Worm (Caenorhabditis elegans): ENCODE measurements around the gene hphd-1.

DNA sequence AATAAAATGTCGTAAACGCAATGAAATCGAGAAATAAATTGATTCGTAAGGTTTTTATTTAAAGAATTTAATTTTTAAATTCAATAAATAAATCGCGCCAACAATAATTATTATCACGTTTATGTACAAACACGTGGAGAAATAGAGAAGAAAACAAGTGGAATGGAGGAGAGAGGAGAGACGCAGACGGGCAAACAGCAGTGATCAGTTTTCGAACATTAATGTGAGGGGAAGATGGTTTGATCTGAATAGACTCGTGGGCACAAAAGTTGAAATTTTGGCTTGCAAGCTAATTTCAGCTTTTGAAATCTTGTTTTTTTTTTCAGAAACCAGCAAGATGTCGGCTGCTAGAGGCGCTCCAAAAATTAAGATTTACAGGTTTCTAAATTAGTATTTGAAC, at the start of gene hphd-1:
- no peak for TF ChIP-seq klf-2 (GFP tag; conservative IDR thresholded peaks at IDR 0.05)
- no peak for TF ChIP-seq med-1 (GFP tag; optimal IDR thresholded peaks at IDR 0.05; ENCODE audit: insufficient read depth)
